Worm (Caenorhabditis elegans) whole organism, L3 larva: ENCODE measurements around the gene bub-3.

ENCODE experiments used
- daf-12 ChIP-seq: fragments of 150-350 bp; optimal IDR thresholded peaks from 2 replicates; lab custom pipeline; 2014; ENCODE audit warnings: missing biosample characterization, missing genetic modification reagents, missing genetic modification characterization
- snpc-4 ChIP-seq: fragments of 150-350 bp; optimal IDR thresholded peaks from 2 replicates; lab custom pipeline; 2014; ENCODE audit warnings: missing biosample characterization, missing genetic modification characterization

DNA sequence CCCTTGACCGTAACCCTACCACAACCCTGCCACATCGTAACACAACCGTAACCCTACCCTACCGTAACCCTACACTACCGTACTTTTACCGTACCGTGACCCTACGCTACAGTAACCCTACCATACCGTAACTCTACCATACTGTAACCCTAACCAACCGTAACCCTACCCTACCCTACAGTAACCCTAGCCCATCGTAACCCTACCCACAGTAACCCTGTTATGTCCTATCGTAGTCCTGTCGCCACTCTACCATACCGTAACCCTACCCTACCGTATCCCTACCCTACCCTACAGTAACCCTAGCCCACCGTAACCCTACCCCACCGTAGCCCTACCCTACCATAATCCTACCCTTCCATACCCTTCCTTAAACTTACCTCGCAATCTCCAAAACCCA lies 5.2 kb upstream of the bub-3 start:
- TF ChIP-seq daf-12 (tag; lab: Kevin White, UChicago) (no peak), snpc-4 (tag; lab: Kevin White, UChicago) (no peak)
